Fruit fly (Drosophila melanogaster) Kc167 (cell line): ENCODE data around the gene CG16959.

ENCODE experiments used
- Sin3A ChIP-seq: fragments of >200 bp; optimal IDR thresholded peaks from 2 replicates; lab custom pipeline; 2018; ENCODE audit warnings: missing external identifiers
- h ChIP-seq: fragments of >200 bp; optimal IDR thresholded peaks from 3 replicates; lab custom pipeline; 2018; ENCODE audit warnings: missing external identifiers
- psq ChIP-seq: fragments of >200 bp; optimal IDR thresholded peaks from 2 replicates; lab custom pipeline; 2017; ENCODE audit warnings: missing external identifiers
- ttk ChIP-seq: sonication (Bioruptor generic); optimal IDR thresholded peaks from 2 replicates; lab custom pipeline; 2017; ENCODE audit warnings: missing external identifiers

DNA sequence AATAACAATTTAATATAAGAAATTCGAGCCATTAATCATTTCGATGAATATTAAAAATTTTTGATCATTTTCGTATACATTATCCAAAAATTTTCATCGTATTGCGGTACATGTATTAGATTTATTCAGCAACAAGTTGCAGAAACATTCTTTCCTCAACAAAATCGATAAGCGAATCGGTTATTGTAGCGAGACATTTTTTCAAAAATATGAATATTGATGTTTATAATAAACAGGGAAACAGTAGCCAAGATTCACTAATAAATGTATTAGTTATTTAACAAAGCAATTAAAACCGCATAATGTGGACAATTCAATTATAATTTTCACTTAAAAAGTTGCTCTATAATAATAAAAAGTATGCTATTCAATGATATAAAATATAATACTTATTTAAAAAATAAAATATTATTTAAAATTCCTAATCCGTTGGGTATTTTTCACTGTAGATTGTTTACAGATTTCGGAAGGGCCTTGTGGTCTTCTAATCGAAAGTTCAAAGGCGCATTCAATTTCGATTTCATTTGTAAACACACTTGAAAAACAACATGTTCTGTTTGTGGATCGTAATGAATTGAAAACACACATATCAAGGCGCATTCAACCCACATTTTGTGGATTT is 35.9 kb downstream of the CG16959 start:
- no peak for TF ChIP-seq psq (lab: Kevin White, UChicago)
- no peak for TF ChIP-seq ttk (lab: Kevin White, UChicago)
- no peak for TF ChIP-seq Sin3A (lab: Kevin White, UChicago)
- TF ChIP-seq h (lab: Kevin White, UChicago): no peak
